Fruit fly (Drosophila melanogaster): ENCODE data around the gene CG12541.

CG12541 gene

dm6 chrX:6993753-6994152 is 72.1 kb downstream of the CG12541 start (continued):
- TF ChIP-seq Chrac-16 (GFP tag; optimal IDR thresholded peaks at IDR 0.05) (peak; percentile 45), CG8089 (GFP tag; optimal IDR thresholded peaks at IDR 0.05) (peak; percentile 57), sens (GFP tag) (peak; percentile 92), Atf-2 (GFP tag; optimal IDR thresholded peaks at IDR 0.05) (peak; percentile 46), CG6683 (GFP tag; optimal IDR thresholded peaks at IDR 0.05) (peak; percentile 8), zen (tag; optimal IDR thresholded peaks at IDR 0.05) (peak; percentile 56), Meics (GFP tag; optimal IDR thresholded peaks at IDR 0.05) (peak; percentile 70), Fer2 (tag; optimal IDR thresholded peaks at IDR 0.05) (peak; percentile 10), CG6813 (GFP tag; optimal IDR thresholded peaks at IDR 0.05) (peak; percentile 50), CG12104 (GFP tag; optimal IDR thresholded peaks at IDR 0.05) (peak; percentile 35), br (optimal IDR thresholded peaks at IDR 0.05) (no peak), Blimp-1 (GFP tag; optimal IDR thresholded peaks at IDR 0.05) (peak; percentile 63), trem (tag; optimal IDR thresholded peaks at IDR 0.05) (no peak), HLH54F (GFP tag; optimal IDR thresholded peaks at IDR 0.05) (peak; percentile 67), otp (GFP tag; IDR thresholded peaks at IDR 0.05) (peak; percentile 82; the same call in 2 of the 3 replicates), CG7556 (GFP tag; optimal IDR thresholded peaks at IDR 0.05) (peak; percentile 62), Rx (GFP tag; IDR thresholded peaks at IDR 0.05) (peak; percentile 82), ind (GFP tag; optimal IDR thresholded peaks at IDR 0.05) (peak; percentile 74), CG10274 (GFP tag; optimal IDR thresholded peaks at IDR 0.05) (peak; percentile 67), HLH4C (GFP tag; IDR thresholded peaks at IDR 0.05; ENCODE audit: partially characterized antibody) (no peak), usp (GFP tag; optimal IDR thresholded peaks at IDR 0.05) (no peak), bbx (GFP tag; IDR thresholded peaks at IDR 0.05; ENCODE audit: partially characterized antibody) (no peak), croc (GFP tag; conservative IDR thresholded peaks at IDR 0.05) (peak; percentile 47; the same call in 2 of the 3 replicates), PHDP (tag; optimal IDR thresholded peaks at IDR 0.05) (peak; percentile 75), jing (GFP tag; optimal IDR thresholded peaks at IDR 0.05) (peak; percentile 38), caup (GFP tag; optimal IDR thresholded peaks at IDR 0.05; ENCODE audit: severe bottlenecking) (peak; percentile 73), YL-1 (GFP tag; optimal IDR thresholded peaks at IDR 0.05) (peak; percentile 8), pum (GFP tag; optimal IDR thresholded peaks at IDR 0.05) (peak; percentile 59), Spps (tag; optimal IDR thresholded peaks at IDR 0.05) (no peak), Antp (GFP tag; optimal IDR thresholded peaks at IDR 0.05) (peak; percentile 68), gem (tag; optimal IDR thresholded peaks at IDR 0.05) (peak; percentile 81), unc-4 (GFP tag; IDR thresholded peaks at IDR 0.05; ENCODE audit: partially characterized antibody) (no peak), run (tag; optimal IDR thresholded peaks at IDR 0.05) (no peak), amos (GFP tag; IDR thresholded peaks at IDR 0.05; ENCODE audit: partially characterized antibody) (no peak), gsb-n (tag; optimal IDR thresholded peaks at IDR 0.05) (no peak), CG11247 (GFP tag; IDR thresholded peaks at IDR 0.05) (peak; percentile 59), slou (GFP tag; optimal IDR thresholded peaks at IDR 0.05) (no peak), NK7.1 (GFP tag; optimal IDR thresholded peaks at IDR 0.05) (peak; percentile 28), Sry-δ (GFP tag; optimal IDR thresholded peaks at IDR 0.05) (peak; percentile 34), CG6175 (GFP tag; IDR thresholded peaks at IDR 0.05) (peak; percentile 62; the same call in 2 of the 3 replicates), ems (GFP tag; optimal IDR thresholded peaks at IDR 0.05) (peak; percentile 64), CG10979 (tag; optimal IDR thresholded peaks at IDR 0.05) (peak; percentile 64), ase (GFP tag; IDR thresholded peaks at IDR 0.05) (peak; percentile 75; the same call in 2 of the 3 replicates), fd96Cb (tag; optimal IDR thresholded peaks at IDR 0.05) (peak; percentile 65), CG10431 (GFP tag; optimal IDR thresholded peaks at IDR 0.05) (no peak), sug (tag; optimal IDR thresholded peaks at IDR 0.05) (no peak), CG6765 (GFP tag; optimal IDR thresholded peaks at IDR 0.05) (no peak), Neu2 (GFP tag; optimal IDR thresholded peaks at IDR 0.05; ENCODE audit: borderline replicate concordance) (no peak), Ada2b (GFP tag; IDR thresholded peaks at IDR 0.05) (peak; percentile 67), sob (GFP tag; IDR thresholded peaks at IDR 0.05) (peak; percentile 80), CG2875 (GFP tag; optimal IDR thresholded peaks at IDR 0.05) (peak; percentile 49)

All from whole organism, embryonic.